ENCODE assay signal across 4 worm cellular contexts in the genomic region with DNA sequence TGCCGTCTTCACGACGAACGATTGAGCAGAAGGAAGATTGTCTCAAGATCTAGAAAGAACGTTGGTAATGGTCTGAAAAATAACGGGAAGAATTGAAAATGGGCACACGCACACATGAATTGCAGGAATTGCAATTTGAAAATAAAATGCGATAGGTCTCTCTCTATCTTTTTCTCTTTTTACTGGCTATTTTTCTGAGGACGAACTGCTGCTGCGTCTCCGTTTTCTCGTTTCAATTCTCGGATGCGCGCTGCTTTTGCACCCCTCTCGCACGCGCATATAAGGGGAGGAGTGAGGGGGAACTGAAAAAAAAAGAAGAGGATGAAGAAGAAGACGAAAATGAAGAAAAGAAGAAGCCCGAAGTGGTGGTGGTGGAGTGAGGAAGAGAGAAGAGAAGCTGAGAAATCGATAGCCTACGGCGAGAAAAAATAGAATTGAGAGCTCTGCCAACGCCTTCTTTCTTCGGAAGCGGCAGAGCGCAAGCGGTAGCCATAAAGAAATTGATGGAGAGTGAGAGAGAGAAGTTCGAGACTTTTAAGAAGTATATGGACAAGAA.
TF ChIP-seq lines count a peak whose summit lies in the region.

A gene (minus strand): TSS at position 51 of the 556 bp plus-strand sequence.

TF ChIP-seq in whole organism, L1 larva, 84 proteins besides CTCF, POLR2A, EP300 and RAD21 (continued from another document and continues in another):
- TF ChIP-seq pag-3 (tag; optimal IDR thresholded peaks at IDR 0.05; lab: Kevin White, UChicago; ENCODE audit: borderline replicate concordance, insufficient read depth) (no peak), isw-1 (GFP tag; IDR thresholded peaks at IDR 0.05; lab: Robert Waterston, UW) (peak; percentile 62), nhr-85 (tag; lab: Kevin White, UChicago) (no peak), blmp-1 (tag; optimal IDR thresholded peaks at IDR 0.05; lab: Kevin White, UChicago) (no peak), ceh-63 (GFP tag; optimal IDR thresholded peaks at IDR 0.05; lab: Kevin White, UChicago) (no peak), jun-1 (tag; optimal IDR thresholded peaks at IDR 0.05; lab: Kevin White, UChicago) (no peak), lin-15B (tag; optimal IDR thresholded peaks at IDR 0.05; lab: Kevin White, UChicago) (no peak), hpl-2 (GFP tag; optimal IDR thresholded peaks at IDR 0.05; lab: Kevin White, UChicago) (no peak), fkh-10 (GFP tag; optimal IDR thresholded peaks at IDR 0.05; lab: Kevin White, UChicago) (peak; percentile 96), mdl-1 (tag; optimal IDR thresholded peaks at IDR 0.05; lab: Kevin White, UChicago) (no peak), ceh-88 (GFP tag; IDR thresholded peaks at IDR 0.05; lab: Robert Waterston, UW) (no peak), rnt-1 (tag; optimal IDR thresholded peaks at IDR 0.05; lab: Kevin White, UChicago) (no peak), nhr-28 (tag; optimal IDR thresholded peaks at IDR 0.05; lab: Kevin White, UChicago) (no peak), nhr-19 (GFP tag; conservative IDR thresholded peaks at IDR 0.05; lab: Robert Waterston, UW) (no peak), C16A3.4 (tag; optimal IDR thresholded peaks at IDR 0.05; lab: Kevin White, UChicago) (no peak), xbp-1 (tag; optimal IDR thresholded peaks at IDR 0.05; lab: Kevin White, UChicago) (peak; percentile 23), snu-23 (GFP tag; optimal IDR thresholded peaks at IDR 0.05; lab: Kevin White, UChicago) (peak; percentile 36), nhr-20 (tag; optimal IDR thresholded peaks at IDR 0.05; lab: Kevin White, UChicago) (peak; percentile 6), nhr-11 (tag; optimal IDR thresholded peaks at IDR 0.05; lab: Kevin White, UChicago) (no peak), ama-1 (optimal IDR thresholded peaks at IDR 0.05; lab: Kevin White, UChicago) (no peak), nhr-237 (tag; optimal IDR thresholded peaks at IDR 0.05; lab: Kevin White, UChicago) (no peak), egl-27 (tag; optimal IDR thresholded peaks at IDR 0.05; lab: Kevin White, UChicago) (peak in 1 of 2 experiments; percentile 27), efl-3 (GFP tag; optimal IDR thresholded peaks at IDR 0.05; lab: Kevin White, UChicago) (no peak), lin-13 (GFP tag; optimal IDR thresholded peaks at IDR 0.05; lab: Kevin White, UChicago) (peak; percentile 18), unc-86 (tag; optimal IDR thresholded peaks at IDR 0.05; lab: Kevin White, UChicago) (peak; percentile 84), grh-1 (GFP tag; IDR thresholded peaks at IDR 0.05; lab: Robert Waterston, UW) (no peak), hlh-17 (GFP tag; optimal IDR thresholded peaks at IDR 0.05; lab: Kevin White, UChicago; ENCODE audit: borderline replicate concordance) (no peak), zip-4 (GFP tag; optimal IDR thresholded peaks at IDR 0.05; lab: Kevin White, UChicago) (no peak), nhr-47 (tag; optimal IDR thresholded peaks at IDR 0.05; lab: Kevin White, UChicago) (peak; percentile 65), mab-9 (GFP tag; IDR thresholded peaks at IDR 0.05; lab: Robert Waterston, UW) (no peak), efl-1 (optimal IDR thresholded peaks at IDR 0.05; lab: Kevin White, UChicago) (peak; percentile 30 to 34), efl-1 (GFP tag; optimal IDR thresholded peaks at IDR 0.05 in 1 of 2; lab: Kevin White, UChicago) (peak in 1 of 2 experiments; percentile 3)

TF ChIP-seq in whole organism, L2 larva, 48 proteins besides CTCF, POLR2A, EP300 and RAD21 (continued from another document):
- no peak for TF ChIP-seq nhr-237 (tag; optimal IDR thresholded peaks at IDR 0.05; lab: Kevin White, UChicago)
- peak; percentile 56 for TF ChIP-seq nhr-129 (tag; optimal IDR thresholded peaks at IDR 0.05; lab: Kevin White, UChicago)
- TF ChIP-seq nhr-25 (tag; optimal IDR thresholded peaks at IDR 0.05; lab: Kevin White, UChicago) = no peak
- TF ChIP-seq sem-4 (tag; optimal IDR thresholded peaks at IDR 0.05; lab: Kevin White, UChicago) = peak; percentile 32
- TF ChIP-seq skn-1 (tag; optimal IDR thresholded peaks at IDR 0.05; lab: Kevin White, UChicago) = no peak
- TF ChIP-seq snpc-4 (tag; optimal IDR thresholded peaks at IDR 0.05; lab: Kevin White, UChicago) = no peak
- no peak for TF ChIP-seq dmd-4 (tag; optimal IDR thresholded peaks at IDR 0.05; lab: Kevin White, UChicago)
- peak; percentile 53 for TF ChIP-seq Y55F3AM.14 (GFP tag; optimal IDR thresholded peaks at IDR 0.05; lab: Kevin White, UChicago)
- TF ChIP-seq ama-1 (optimal IDR thresholded peaks at IDR 0.05; lab: Kevin White, UChicago) = no peak
- peak; percentile 33 to 66 for TF ChIP-seq lsy-2 (tag; optimal IDR thresholded peaks at IDR 0.05; lab: Kevin White, UChicago)
- TF ChIP-seq nhr-10 (tag; optimal IDR thresholded peaks at IDR 0.05; lab: Kevin White, UChicago) = no peak

TF ChIP-seq in whole organism, L4 larva, 104 proteins besides CTCF, POLR2A, EP300 and RAD21 (continued from another document):
- no peak for TF ChIP-seq spr-3 (GFP tag; optimal IDR thresholded peaks at IDR 0.05; lab: Kevin White, UChicago)
- TF ChIP-seq nhr-6 (tag; optimal IDR thresholded peaks at IDR 0.05; lab: Kevin White, UChicago) = no peak
- TF ChIP-seq F26F4.8 (GFP tag; conservative IDR thresholded peaks at IDR 0.05; lab: Robert Waterston, UW) = no peak
- no peak for TF ChIP-seq duxl-1 (tag; optimal IDR thresholded peaks at IDR 0.05; lab: Kevin White, UChicago; ENCODE audit: poor library complexity)
- TF ChIP-seq vab-7 (GFP tag; IDR thresholded peaks at IDR 0.05; lab: Robert Waterston, UW) = no peak
- peak in 1 of 2 experiments; percentile 84 for TF ChIP-seq mdl-1 (tag; optimal IDR thresholded peaks at IDR 0.05; lab: Kevin White, UChicago)
- no peak for TF ChIP-seq nhr-41 (GFP tag; IDR thresholded peaks at IDR 0.05; lab: Robert Waterston, UW)
- TF ChIP-seq daf-12 (tag; optimal IDR thresholded peaks at IDR 0.05; lab: Kevin White, UChicago) = no peak
- TF ChIP-seq madf-5 (GFP tag; IDR thresholded peaks at IDR 0.05; lab: Robert Waterston, UW) = no peak
- no peak for TF ChIP-seq zip-11 (GFP tag; IDR thresholded peaks at IDR 0.05; lab: Robert Waterston, UW)
- TF ChIP-seq ceh-20 (GFP tag; IDR thresholded peaks at IDR 0.05; lab: Robert Waterston, UW) = 0 out of 2 replicates have a peak, but pooled peaks have one; percentile 22
- TF ChIP-seq T20F7.1 (GFP tag; optimal IDR thresholded peaks at IDR 0.05; lab: Kevin White, UChicago) = no peak
- no peak for TF ChIP-seq D1046.2 (GFP tag; IDR thresholded peaks at IDR 0.05; lab: Robert Waterston, UW)
- TF ChIP-seq egl-43 (GFP tag; IDR thresholded peaks at IDR 0.05; lab: Robert Waterston, UW) = peak; percentile 81
- TF ChIP-seq lin-29 (GFP tag; IDR thresholded peaks at IDR 0.05; lab: Robert Waterston, UW) = no peak
- TF ChIP-seq lin-13 (GFP tag; optimal IDR thresholded peaks at IDR 0.05; lab: Kevin White, UChicago) = no peak
- TF ChIP-seq Y75B8A.6 (GFP tag; IDR thresholded peaks at IDR 0.05; lab: Robert Waterston, UW) = no peak
- no peak for TF ChIP-seq fos-1 (tag; optimal IDR thresholded peaks at IDR 0.05; lab: Kevin White, UChicago)
- peak; percentile 13 for TF ChIP-seq nhr-48 (tag; optimal IDR thresholded peaks at IDR 0.05; lab: Kevin White, UChicago)
- TF ChIP-seq nhr-77 (tag; optimal IDR thresholded peaks at IDR 0.05; lab: Kevin White, UChicago) = no peak
- TF ChIP-seq ztf-7 (tag; optimal IDR thresholded peaks at IDR 0.05; lab: Kevin White, UChicago) = no peak
- TF ChIP-seq R02D3.7 (tag; optimal IDR thresholded peaks at IDR 0.05; lab: Kevin White, UChicago) = no peak
- TF ChIP-seq zfp-3 (GFP tag; conservative IDR thresholded peaks at IDR 0.05; lab: Robert Waterston, UW) = no peak
- peak; percentile 58 for TF ChIP-seq mep-1 (tag; optimal IDR thresholded peaks at IDR 0.05; lab: Kevin White, UChicago)
- peak; percentile 87 for TF ChIP-seq rbr-2 (tag; optimal IDR thresholded peaks at IDR 0.05; lab: Kevin White, UChicago)
- TF ChIP-seq zip-2 (tag; optimal IDR thresholded peaks at IDR 0.05; lab: Kevin White, UChicago) = no peak
- TF ChIP-seq nhr-25 (tag; optimal IDR thresholded peaks at IDR 0.05; lab: Kevin White, UChicago; ENCODE audit: borderline replicate concordance, insufficient read depth) = no peak
- no peak for TF ChIP-seq ztf-11 (tag; optimal IDR thresholded peaks at IDR 0.05; lab: Kevin White, UChicago)
- no peak for TF ChIP-seq lin-15B (tag; optimal IDR thresholded peaks at IDR 0.05; lab: Kevin White, UChicago)
- no peak for TF ChIP-seq F44E2.7 (GFP tag; IDR thresholded peaks at IDR 0.05; lab: Robert Waterston, UW)
- no peak for TF ChIP-seq egl-27 (tag; optimal IDR thresholded peaks at IDR 0.05; lab: Kevin White, UChicago)
- peak; percentile 90 for TF ChIP-seq fkh-10 (GFP tag; optimal IDR thresholded peaks at IDR 0.05; lab: Kevin White, UChicago)
- no peak for TF ChIP-seq Y5F2A.4 (GFP tag; optimal IDR thresholded peaks at IDR 0.05; lab: Kevin White, UChicago)
- no peak for TF ChIP-seq skn-1 (tag; optimal IDR thresholded peaks at IDR 0.05; lab: Kevin White, UChicago)
- TF ChIP-seq dve-1 (tag; optimal IDR thresholded peaks at IDR 0.05; lab: Kevin White, UChicago; ENCODE audit: insufficient read depth) = no peak
- no peak for TF ChIP-seq nhr-102 (tag; optimal IDR thresholded peaks at IDR 0.05; lab: Kevin White, UChicago)
- no peak for TF ChIP-seq dmd-8 (GFP tag; IDR thresholded peaks at IDR 0.05; lab: Robert Waterston, UW)
- no peak for TF ChIP-seq Y105C5A.15 (GFP tag; IDR thresholded peaks at IDR 0.05; lab: Robert Waterston, UW)
- TF ChIP-seq nhr-28 (tag; optimal IDR thresholded peaks at IDR 0.05; lab: Kevin White, UChicago) = no peak
- TF ChIP-seq aly-2 (tag; optimal IDR thresholded peaks at IDR 0.05; lab: Kevin White, UChicago) = no peak
- peak; percentile 91 for TF ChIP-seq ctbp-1 (GFP tag; IDR thresholded peaks at IDR 0.05; lab: Robert Waterston, UW)
- TF ChIP-seq ZK546.5 (tag; optimal IDR thresholded peaks at IDR 0.05; lab: Kevin White, UChicago) = no peak
- TF ChIP-seq nhr-11 (tag; optimal IDR thresholded peaks at IDR 0.05; lab: Kevin White, UChicago) = no peak
- no peak for TF ChIP-seq jun-1 (tag; optimal IDR thresholded peaks at IDR 0.05; lab: Kevin White, UChicago)
- TF ChIP-seq spr-1 (tag; optimal IDR thresholded peaks at IDR 0.05; lab: Kevin White, UChicago) = no peak

TF ChIP-seq in whole organism, late embryonic, 69 proteins besides CTCF, POLR2A, EP300 and RAD21 (continued from another document):
- no peak for TF ChIP-seq fkh-10 (GFP tag; optimal IDR thresholded peaks at IDR 0.05; lab: Kevin White, UChicago)
- TF ChIP-seq pat-9 (tag; optimal IDR thresholded peaks at IDR 0.05; lab: Kevin White, UChicago) = no peak
- peak; percentile 59 for TF ChIP-seq tbx-2 (tag; optimal IDR thresholded peaks at IDR 0.05; lab: Kevin White, UChicago)
- TF ChIP-seq ceh-19 (GFP tag; optimal IDR thresholded peaks at IDR 0.05; lab: Kevin White, UChicago) = peak; percentile 44
- TF ChIP-seq sox-2 (GFP tag; IDR thresholded peaks at IDR 0.05; lab: Robert Waterston, UW) = no peak
TF ChIP-seq in whole organism, late embryonic: peak in this region for 12.
